Worm (Caenorhabditis elegans): ENCODE measurements around the gene nnt-1.

The nnt-1 gene

ce11 chrX:6122026-6122425 is at the start of gene nnt-1:
nnt-1 (plus strand) TSS chrX:6122311.
- TF ChIP-seq ceh-91 (GFP tag; IDR thresholded peaks at IDR 0.05), result no peak
- TF ChIP-seq lsy-27 (tag; optimal IDR thresholded peaks at IDR 0.05; ENCODE audit: borderline replicate concordance, insufficient read depth), result no peak

- TF ChIP-seq ceh-91 (GFP tag; IDR thresholded peaks at IDR 0.05), result no peak
- no peak for TF ChIP-seq repo-1 (tag; optimal IDR thresholded peaks at IDR 0.05)
- no peak for TF ChIP-seq cebp-1 (GFP tag; IDR thresholded peaks at IDR 0.05)
- no peak for TF ChIP-seq cebp-1 (tag; optimal IDR thresholded peaks at IDR 0.05)
- no peak for TF ChIP-seq rec-8 (tag; optimal IDR thresholded peaks at IDR 0.05)
- TF ChIP-seq nfya-1 (tag; optimal IDR thresholded peaks at IDR 0.05; ENCODE audit: borderline replicate concordance, insufficient read depth), result no peak
- TF ChIP-seq gei-17 (GFP tag; optimal IDR thresholded peaks at IDR 0.05), result no peak
- TF ChIP-seq madf-3 (GFP tag; IDR thresholded peaks at IDR 0.05), result no peak
- TF ChIP-seq ets-4 (GFP tag; optimal IDR thresholded peaks at IDR 0.05), result no peak
- no peak for TF ChIP-seq lag-1 (GFP tag; IDR thresholded peaks at IDR 0.05)
- TF ChIP-seq unc-62 (GFP tag; optimal IDR thresholded peaks at IDR 0.05), result no peak
- no peak for TF ChIP-seq F33H1.4 (GFP tag; IDR thresholded peaks at IDR 0.05)
- TF ChIP-seq snpc-4 (GFP tag; optimal IDR thresholded peaks at IDR 0.05), result no peak
- TF ChIP-seq snpc-4 (tag; optimal IDR thresholded peaks at IDR 0.05), result no peak
- no peak for TF ChIP-seq ceh-40 (GFP tag; IDR thresholded peaks at IDR 0.05)
- TF ChIP-seq hlh-26 (GFP tag; conservative IDR thresholded peaks at IDR 0.05), result no peak
- no peak for TF ChIP-seq let-526 (GFP tag; IDR thresholded peaks at IDR 0.05)
- TF ChIP-seq B0035.1 (tag; optimal IDR thresholded peaks at IDR 0.05), result no peak
Observed at ce11 chrX:6075209-6075608, 46.9 kb upstream of the nnt-1 start, which contains the start of gene lgc-58. lgc-58 (plus strand) TSS chrX:6075509.

DNA sequence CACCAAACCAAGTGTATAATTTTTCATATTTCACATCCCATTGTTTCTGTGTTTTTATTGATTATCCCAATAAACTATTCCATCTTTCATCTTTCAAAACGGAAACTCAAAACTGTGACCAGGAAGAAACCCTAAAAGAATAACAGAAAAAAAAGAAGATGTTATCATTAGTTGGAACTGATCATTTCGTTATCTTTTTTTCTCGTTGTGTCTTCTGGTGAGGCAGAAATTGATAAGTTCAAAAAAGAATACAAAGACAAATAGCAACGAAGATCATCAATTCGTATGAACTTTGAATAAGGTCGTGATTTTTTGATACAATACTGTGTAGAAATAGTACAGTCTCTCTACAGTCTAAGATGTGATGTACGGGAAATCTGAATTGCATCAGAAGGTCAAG is 40.3 kb upstream of the nnt-1 start:
- TF ChIP-seq lin-54 (GFP tag; optimal IDR thresholded peaks at IDR 0.05), result no peak
- TF ChIP-seq dpff-1 (tag; optimal IDR thresholded peaks at IDR 0.05), result no peak
- TF ChIP-seq aptf-2 (GFP tag; conservative IDR thresholded peaks at IDR 0.05), result no peak
- TF ChIP-seq ceh-27 (GFP tag; optimal IDR thresholded peaks at IDR 0.05), result no peak
- TF ChIP-seq dox-1 (GFP tag; IDR thresholded peaks at IDR 0.05), result no peak
- no peak for TF ChIP-seq rec-8 (tag; optimal IDR thresholded peaks at IDR 0.05)
- TF ChIP-seq ztf-25 (GFP tag; IDR thresholded peaks at IDR 0.05), result no peak

DNA sequence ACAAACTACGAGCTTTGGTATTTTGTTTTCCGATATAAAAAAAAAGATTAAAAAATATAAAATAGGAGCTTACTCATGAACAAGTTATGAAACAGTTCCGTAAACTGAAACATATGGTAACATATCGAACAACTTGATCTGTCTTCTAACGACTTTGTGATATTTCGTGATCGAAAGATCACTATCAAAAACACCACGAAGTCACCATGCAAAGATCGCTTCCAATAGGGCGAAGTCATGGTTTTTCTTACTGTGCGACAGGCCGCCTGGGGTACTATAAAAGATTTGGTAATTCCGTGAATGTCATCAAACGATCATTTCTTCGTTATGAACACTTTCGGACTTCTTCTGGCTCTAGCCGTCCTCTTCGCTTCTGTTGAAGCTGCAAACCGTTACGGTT is 39.5 kb upstream of the nnt-1 start, which contains the start of gene C45B2.3:
TSS of gene C45B2.3 (plus strand) at position 301 of the 400 bp plus-strand sequence.
- TF ChIP-seq Y95B8A.8 (GFP tag; IDR thresholded peaks at IDR 0.05) (no peak), nhr-179 (tag; optimal IDR thresholded peaks at IDR 0.05) (no peak), xnd-1 (tag; optimal IDR thresholded peaks at IDR 0.05) (no peak), sea-2 (GFP tag; IDR thresholded peaks at IDR 0.05) (no peak), bed-2 (GFP tag; IDR thresholded peaks at IDR 0.05) (no peak), attf-5 (GFP tag; optimal IDR thresholded peaks at IDR 0.05) (no peak), pbrm-1 (GFP tag; IDR thresholded peaks at IDR 0.05) (no peak), D2030.7 (GFP tag; IDR thresholded peaks at IDR 0.05) (no peak), Y67H2A.10 (GFP tag; conservative IDR thresholded peaks at IDR 0.05) (no peak), B0336.3 (GFP tag; IDR thresholded peaks at IDR 0.05) (no peak), tlf-1 (GFP tag; optimal IDR thresholded peaks at IDR 0.05) (no peak), Y53G8AR.9 (GFP tag; conservative IDR thresholded peaks at IDR 0.05) (no peak)
